Fruit fly (Drosophila melanogaster): ENCODE data around the gene PpD3.
A peak's percentile ranks its signal among the peaks of the same experiment; 100 is the strongest.

Gene PpD3

DNA sequence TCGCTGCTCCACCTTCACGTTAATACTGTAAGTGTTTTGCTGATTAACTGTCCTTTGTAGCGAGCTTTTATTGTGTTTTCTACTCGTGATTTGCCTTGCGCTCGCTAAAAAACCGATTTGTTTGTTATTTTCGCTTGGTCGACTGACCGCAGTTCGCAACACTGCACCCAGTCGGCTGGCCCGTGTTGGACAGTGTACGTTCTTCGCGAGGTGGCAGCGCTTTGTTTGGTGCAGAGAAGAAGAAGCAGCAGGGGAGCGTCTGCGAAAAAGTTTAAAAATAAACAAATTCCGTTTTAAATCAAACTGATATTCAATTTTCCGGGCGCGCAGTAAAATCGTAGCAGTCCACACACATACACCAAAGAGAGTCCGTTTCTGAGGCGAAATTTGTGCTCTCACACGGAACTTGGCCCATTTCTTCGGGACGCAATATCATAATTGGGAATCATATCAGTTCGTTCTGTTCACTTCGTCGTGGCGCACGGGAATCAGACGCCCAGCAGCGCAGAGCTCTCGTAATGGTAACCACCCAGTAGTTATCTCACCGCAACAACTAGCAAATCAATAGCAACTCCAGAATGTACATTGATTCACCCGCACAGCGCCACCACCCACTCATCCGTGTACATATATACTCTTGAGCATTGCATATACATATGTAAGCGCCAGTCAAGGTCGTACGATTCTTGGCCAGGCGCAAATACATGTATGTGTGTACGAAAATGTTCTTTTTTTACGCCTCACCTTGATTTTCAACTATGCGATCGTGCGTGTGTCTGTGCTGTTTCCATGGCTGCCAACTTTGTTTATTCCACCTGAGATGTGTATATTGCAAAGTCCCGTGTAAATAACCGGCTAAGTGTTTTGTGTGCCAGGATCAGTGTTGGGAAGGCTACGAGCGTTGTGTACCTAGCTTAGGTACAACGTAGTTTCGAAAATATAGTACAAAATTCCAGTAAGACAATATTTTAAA, 20.2 kb downstream of the PpD3 start, which contains the start of gene Naa80 (continued):
- TF ChIP-seq fd64A (GFP tag; optimal IDR thresholded peaks at IDR 0.05) (no peak), vfl (GFP tag; optimal IDR thresholded peaks at IDR 0.05) (peak; percentile 77), CG11398 (GFP tag; optimal IDR thresholded peaks at IDR 0.05) (peak; percentile 58), CG6765 (GFP tag; optimal IDR thresholded peaks at IDR 0.05) (peak; percentile 35), Bgb (GFP tag; IDR thresholded peaks at IDR 0.05; ENCODE audit: partially characterized antibody) (peak; percentile 66), run (tag; optimal IDR thresholded peaks at IDR 0.05) (no peak), gce (GFP tag; IDR thresholded peaks at IDR 0.05) (no peak), MBD-R2 (GFP tag; IDR thresholded peaks at IDR 0.05) (peak; percentile 96), CG1233 (GFP tag; optimal IDR thresholded peaks at IDR 0.05) (peak; percentile 31), CrebB (tag; optimal IDR thresholded peaks at IDR 0.05) (no peak), CG9609 (GFP tag; optimal IDR thresholded peaks at IDR 0.05) (peak; percentile 78), jing (GFP tag; optimal IDR thresholded peaks at IDR 0.05) (no peak), HLH4C (GFP tag; IDR thresholded peaks at IDR 0.05; ENCODE audit: partially characterized antibody) (0 out of 3 replicates have a peak, but pooled peaks have one; percentile 23), sug (tag; optimal IDR thresholded peaks at IDR 0.05) (peak; percentile 71), CG11560 (tag; IDR thresholded peaks at IDR 0.05) (no peak), CG2875 (GFP tag; optimal IDR thresholded peaks at IDR 0.05) (no peak), Lhr (GFP tag; optimal IDR thresholded peaks at IDR 0.05) (peak; percentile 16), ewg (GFP tag; optimal IDR thresholded peaks at IDR 0.05) (peak; percentile 58), Hr3 (GFP tag; optimal IDR thresholded peaks at IDR 0.05) (peak; percentile 54), stwl (tag; optimal IDR thresholded peaks at IDR 0.05) (peak; percentile 77), HHEX (GFP tag; optimal IDR thresholded peaks at IDR 0.05) (peak; percentile 66), btn (GFP tag; optimal IDR thresholded peaks at IDR 0.05) (no peak), CG7928 (GFP tag; optimal IDR thresholded peaks at IDR 0.05) (peak; percentile 7), CG11456 (GFP tag; IDR thresholded peaks at IDR 0.05) (peak; percentile 80), dan (GFP tag; IDR thresholded peaks at IDR 0.05) (no peak), B-H2 (GFP tag; optimal IDR thresholded peaks at IDR 0.05) (peak; percentile 84), Sox100B (GFP tag; optimal IDR thresholded peaks at IDR 0.05) (no peak), CG17385 (GFP tag; optimal IDR thresholded peaks at IDR 0.05) (peak; percentile 99), CG8089 (GFP tag; optimal IDR thresholded peaks at IDR 0.05) (peak; percentile 16), B-H1 (GFP tag; IDR thresholded peaks at IDR 0.05) (no peak), CG16779 (GFP tag; IDR thresholded peaks at IDR 0.05) (peak; percentile 73; the same call in 1 of the 2 replicates), CG7271 (tag; optimal IDR thresholded peaks at IDR 0.05) (no peak), CG6654 (GFP tag; optimal IDR thresholded peaks at IDR 0.05) (no peak), tap (tag; optimal IDR thresholded peaks at IDR 0.05) (no peak), GATAe (GFP tag; conservative IDR thresholded peaks at IDR 0.05) (no peak), usp (GFP tag; optimal IDR thresholded peaks at IDR 0.05) (no peak), CG6813 (GFP tag; optimal IDR thresholded peaks at IDR 0.05) (no peak), mld (GFP tag; IDR thresholded peaks at IDR 0.05; ENCODE audit: partially characterized antibody) (no peak), E2f1 (GFP tag; IDR thresholded peaks at IDR 0.05) (peak; percentile 58; the same call in 1 of the 2 replicates), Eip74EF (GFP tag; optimal IDR thresholded peaks at IDR 0.05) (no peak), CG6175 (GFP tag; IDR thresholded peaks at IDR 0.05) (peak; percentile 70; the same call in 2 of the 3 replicates), maf-S (GFP tag; optimal IDR thresholded peaks at IDR 0.05) (peak; percentile 84), sr (GFP tag; IDR thresholded peaks at IDR 0.05) (no peak), CG34376 (GFP tag; optimal IDR thresholded peaks at IDR 0.05) (peak; percentile 50), ap (GFP tag; IDR thresholded peaks at IDR 0.05) (no peak), mam (GFP tag; optimal IDR thresholded peaks at IDR 0.05) (peak; percentile 82), CG4282 (GFP tag; optimal IDR thresholded peaks at IDR 0.05) (peak; percentile 64), CG17612 (GFP tag; IDR thresholded peaks at IDR 0.05) (no peak)

Measured in whole organism, embryonic.